Fruit fly (Drosophila melanogaster): ENCODE results near the gene nudC.

- TF ChIP-seq Sin3A (optimal IDR thresholded peaks at IDR 0.05) (no peak), Myc (optimal IDR thresholded peaks at IDR 0.05) (no peak), h (optimal IDR thresholded peaks at IDR 0.05) (no peak), psq (optimal IDR thresholded peaks at IDR 0.05) (no peak)
Measured at dm6 chr3L:16806823-16807325, 2.1 kb downstream of the nudC start.
